Fruit fly (Drosophila melanogaster) whole organism, embryonic: ENCODE measurements around the gene CG31068.

Experiments used
- Awh ChIP-seq: fragments of 200-800 bp; sonication (Bioruptor generic); IDR thresholded peaks from 2 replicates; pipeline ENCODE4, ENCODE4 v1.3.6; 2022; ENCODE audit warnings: missing biosample characterization, missing genetic modification characterization
- CG10654 ChIP-seq: fragments of 200-800 bp; sonication (Bioruptor generic); optimal IDR thresholded peaks from 2 replicates; lab custom pipeline; 2016; ENCODE audit warnings: missing biosample characterization, missing genetic modification characterization
- CG10979 ChIP-seq: fragments of 200-800 bp; sonication (Bioruptor generic); optimal IDR thresholded peaks from 2 replicates; lab custom pipeline; 2018; ENCODE audit warnings: missing biosample characterization, mild to moderate bottlenecking, missing genetic modification characterization, moderate library complexity
- CG11085 ChIP-seq: fragments of 200-800 bp; sonication (Bioruptor generic); IDR thresholded peaks from 2 replicates; pipeline ENCODE4 v1.3.6; 2022; ENCODE audit warnings: missing biosample characterization, missing genetic modification characterization
- CG11696 ChIP-seq: fragments of 200-800 bp; sonication (Bioruptor generic); IDR thresholded peaks from 2 replicates; pipeline ENCODE4 v1.3.6; 2022; ENCODE audit warnings: missing biosample characterization, missing genetic modification characterization
- CG13123 ChIP-seq: fragments of 200-800 bp; sonication (Bioruptor generic); optimal IDR thresholded peaks from 2 replicates; lab custom pipeline; 2016; ENCODE audit warnings: missing biosample characterization, missing genetic modification characterization
- CG13287 ChIP-seq: fragments of 200-800 bp; sonication (Bioruptor generic); IDR thresholded peaks from 2 replicates; pipeline ENCODE4 v1.3.6; 2022; ENCODE audit warnings: missing biosample characterization, missing genetic modification characterization; ENCODE audit not compliant: partially characterized antibody
- CG13624 ChIP-seq: fragments of 200-800 bp; sonication (Bioruptor generic); optimal IDR thresholded peaks from 2 replicates; lab custom pipeline; 2016; ENCODE audit warnings: missing biosample characterization, missing genetic modification characterization
- CG14050 ChIP-seq: fragments of 200-800 bp; sonication (Bioruptor generic); IDR thresholded peaks from 3 replicates; pipeline ENCODE4 v1.3.6; 2022; ENCODE audit warnings: missing biosample characterization, missing genetic modification characterization
- CG14965 ChIP-seq: fragments of 200-800 bp; sonication (Bioruptor generic); optimal IDR thresholded peaks from 2 replicates; lab custom pipeline; 2016; ENCODE audit warnings: missing biosample characterization, missing genetic modification characterization, borderline replicate concordance
- CG15696 ChIP-seq: fragments of 200-800 bp; sonication (Bioruptor generic); optimal IDR thresholded peaks from 2 replicates; lab custom pipeline; 2019; ENCODE audit warnings: missing biosample characterization, mild to moderate bottlenecking, missing genetic modification characterization, moderate library complexity
- CG17612 ChIP-seq: fragments of 200-800 bp; sonication (Bioruptor generic); IDR thresholded peaks from 2 replicates; pipeline ENCODE4 v1.3.6; 2022; ENCODE audit warnings: missing biosample characterization, missing genetic modification characterization
- CG18262 ChIP-seq: fragments of 200-800 bp; optimal IDR thresholded peaks from 3 replicates; lab custom pipeline; 2019; ENCODE audit warnings: missing biosample characterization, mild to moderate bottlenecking, missing genetic modification characterization, moderate library complexity
- CG31441 ChIP-seq: fragments of 200-800 bp; sonication (Bioruptor generic); IDR thresholded peaks from 2 replicates; pipeline ENCODE4 v1.3.6; 2022; ENCODE audit warnings: missing biosample characterization, missing genetic modification characterization
- CG34224 ChIP-seq: fragments of 200-800 bp; sonication (Bioruptor generic); IDR thresholded peaks from 3 replicates; pipeline ENCODE4 v1.3.6; 2022; ENCODE audit warnings: missing biosample characterization, missing genetic modification characterization; ENCODE audit not compliant: partially characterized antibody
- CG6854 ChIP-seq: fragments of 200-800 bp; sonication (Bioruptor generic); optimal IDR thresholded peaks from 3 replicates; lab custom pipeline; 2017; ENCODE audit warnings: missing biosample characterization, mild to moderate bottlenecking, missing genetic modification characterization
- CG7357 ChIP-seq: fragments of 200-800 bp; sonication (Bioruptor generic); IDR thresholded peaks from 3 replicates; pipeline ENCODE4 v1.3.6; 2022; ENCODE audit warnings: missing biosample characterization, missing genetic modification characterization
- D ChIP-seq, 2 experiments: fragments of 200-800 bp in 1 of 2; fragments of >200 bp in 1 of 2; sonication (Bioruptor generic) in 1 of 2; optimal IDR thresholded peaks; 2 replicates in 1 of 2; 3 replicates in 1 of 2; lab custom pipeline; 2017; ENCODE audit warnings: mild to moderate bottlenecking in 1 of 2, missing biosample characterization in 1 of 2, missing genetic modification characterization in 1 of 2, missing genetic modification reagents in 1 of 2
- E2f1 ChIP-seq: fragments of 200-800 bp; sonication (Bioruptor generic); IDR thresholded peaks from 2 replicates; pipeline ENCODE4 v1.3.6; 2022; ENCODE audit warnings: missing biosample characterization, missing genetic modification characterization
- Ets97D ChIP-seq: fragments of 200-800 bp; sonication (Bioruptor generic); optimal IDR thresholded peaks from 3 replicates; lab custom pipeline; 2016; ENCODE audit warnings: missing biosample characterization, missing genetic modification characterization
- Kr ChIP-seq: fragments of 200-800 bp; sonication (Bioruptor generic); optimal IDR thresholded peaks from 2 replicates; lab custom pipeline; 2017; ENCODE audit warnings: missing biosample characterization, mild to moderate bottlenecking, missing genetic modification characterization
- Meics ChIP-seq: fragments of 200-800 bp; sonication (Bioruptor generic); optimal IDR thresholded peaks from 2 replicates; lab custom pipeline; 2017; ENCODE audit warnings: missing biosample characterization, mild to moderate bottlenecking, missing genetic modification characterization
- Mrtf ChIP-seq: fragments of 200-800 bp; sonication (Bioruptor generic); IDR thresholded peaks from 3 replicates; pipeline ENCODE4 v1.3.6; 2022; ENCODE audit warnings: missing biosample characterization, missing genetic modification characterization
- NC2α ChIP-seq: fragments of 200-800 bp; sonication (Bioruptor generic); optimal IDR thresholded peaks from 2 replicates; lab custom pipeline; 2016; ENCODE audit warnings: missing biosample characterization, missing genetic modification characterization
- Nf-YC ChIP-seq: fragments of 200-800 bp; optimal IDR thresholded peaks from 3 replicates; lab custom pipeline; 2019; ENCODE audit warnings: missing biosample characterization, mild to moderate bottlenecking, missing genetic modification characterization, moderate library complexity
- Stat92E ChIP-seq, 3 experiments: fragments of >200 bp in 2 of 3; fragments of 200-800 bp in 1 of 3; sonication (Bioruptor generic) in 1 of 3; optimal IDR thresholded peaks; 2 replicates each; lab custom pipeline; 2017 to 2019; ENCODE audit warnings: missing biosample characterization in 3 of 3, missing genetic modification characterization in 3 of 3, mild to moderate bottlenecking in 1 of 3, moderate library complexity in 1 of 3
- Tbp ChIP-seq: fragments of >200 bp; optimal IDR thresholded peaks from 2 replicates; lab custom pipeline; 2018; ENCODE audit warnings: missing biosample characterization, missing genetic modification characterization
- Xrp1 ChIP-seq: fragments of 200-800 bp; sonication (Bioruptor generic); IDR thresholded peaks from 2 replicates; pipeline ENCODE4 v1.3.6; 2022; ENCODE audit warnings: missing biosample characterization, missing genetic modification characterization
- bab2 ChIP-seq: fragments of 200-800 bp; sonication (Bioruptor generic); optimal IDR thresholded peaks from 2 replicates; lab custom pipeline; 2016; ENCODE audit warnings: missing biosample characterization, missing genetic modification characterization
- bsh ChIP-seq, 2 experiments: fragments of 200-800 bp; sonication (Bioruptor generic); optimal IDR thresholded peaks; 2 replicates each; lab custom pipeline; 2017 to 2018; ENCODE audit warnings: mild to moderate bottlenecking in 2 of 2, missing biosample characterization in 2 of 2, missing genetic modification characterization in 2 of 2, moderate library complexity in 1 of 2
- crol ChIP-seq: fragments of 200-800 bp; sonication (Bioruptor generic); IDR thresholded peaks from 2 replicates; pipeline ENCODE4 v1.3.6; 2022; ENCODE audit warnings: missing biosample characterization, missing genetic modification characterization
- dati ChIP-seq: fragments of 200-800 bp; sonication (Bioruptor generic); IDR thresholded peaks from 2 replicates; pipeline ENCODE4 v1.3.6; 2022; ENCODE audit warnings: missing biosample characterization, missing genetic modification characterization
- dmrt99B ChIP-seq: fragments of 200-800 bp; sonication (Bioruptor generic); optimal IDR thresholded peaks from 2 replicates; lab custom pipeline; 2018; ENCODE audit warnings: missing biosample characterization, mild to moderate bottlenecking, missing genetic modification characterization, moderate library complexity
- ewg ChIP-seq: fragments of 200-800 bp; sonication (Bioruptor generic); optimal IDR thresholded peaks from 3 replicates; lab custom pipeline; 2017; ENCODE audit warnings: mild to moderate bottlenecking, missing biosample characterization, missing genetic modification reagents, missing genetic modification characterization
- fd3F ChIP-seq: fragments of 200-800 bp; sonication (Bioruptor generic); optimal IDR thresholded peaks from 2 replicates; lab custom pipeline; 2018; ENCODE audit warnings: missing biosample characterization, mild to moderate bottlenecking, missing genetic modification characterization, moderate library complexity
- gcm ChIP-seq: fragments of 200-800 bp; sonication (Bioruptor generic); optimal IDR thresholded peaks from 2 replicates; lab custom pipeline; 2019; ENCODE audit warnings: missing biosample characterization, mild to moderate bottlenecking, missing genetic modification characterization, moderate library complexity
- gcm2 ChIP-seq: fragments of 200-800 bp; sonication (Bioruptor generic); optimal IDR thresholded peaks from 2 replicates; lab custom pipeline; 2016; ENCODE audit warnings: missing biosample characterization, missing genetic modification characterization
- gem ChIP-seq: fragments of 200-800 bp; sonication (Bioruptor generic); optimal IDR thresholded peaks from 2 replicates; lab custom pipeline; 2019; ENCODE audit warnings: missing biosample characterization, mild to moderate bottlenecking, missing genetic modification characterization, moderate library complexity
- kni ChIP-seq: fragments of 200-800 bp; sonication (Bioruptor generic); optimal IDR thresholded peaks from 3 replicates; lab custom pipeline; 2017; ENCODE audit warnings: mild to moderate bottlenecking, missing biosample characterization, missing genetic modification reagents, missing genetic modification characterization
- lola ChIP-seq, 3 experiments: fragments of >200 bp in 2 of 3; fragments of 200-800 bp in 1 of 3; sonication (Bioruptor generic) in 1 of 3; optimal IDR thresholded peaks; 2 replicates each; lab custom pipeline; 2017 to 2019; ENCODE audit warnings: missing biosample characterization in 3 of 3, missing genetic modification characterization in 3 of 3, mild to moderate bottlenecking in 1 of 3, moderate library complexity in 1 of 3
- oc ChIP-seq: fragments of 200-800 bp; sonication (Bioruptor generic); optimal IDR thresholded peaks from 2 replicates; lab custom pipeline; 2018; ENCODE audit warnings: missing biosample characterization, mild to moderate bottlenecking, missing genetic modification characterization, moderate library complexity
- pros ChIP-seq: fragments of 200-800 bp; sonication (Bioruptor generic); optimal IDR thresholded peaks from 3 replicates; lab custom pipeline; 2019; ENCODE audit warnings: missing biosample characterization, mild to moderate bottlenecking, missing genetic modification characterization, moderate library complexity
- seq ChIP-seq: fragments of 200-800 bp; sonication (Bioruptor generic); IDR thresholded peaks from 2 replicates; pipeline ENCODE4 v1.3.6; 2022; ENCODE audit warnings: missing biosample characterization, missing genetic modification characterization
- sisA ChIP-seq: fragments of 200-800 bp; sonication (Bioruptor generic); IDR thresholded peaks from 2 replicates; pipeline ENCODE4 v1.3.6; 2022; ENCODE audit warnings: missing biosample characterization, missing genetic modification characterization
- slp2 ChIP-seq: fragments of 200-800 bp; sonication (Bioruptor generic); optimal IDR thresholded peaks from 2 replicates; lab custom pipeline; 2016; ENCODE audit warnings: missing biosample characterization, missing genetic modification characterization
- tin ChIP-seq: fragments of 200-800 bp; sonication (Bioruptor generic); optimal IDR thresholded peaks from 3 replicates; lab custom pipeline; 2016; ENCODE audit warnings: missing biosample characterization, missing genetic modification characterization
- tll ChIP-seq, 2 experiments: fragments of 200-800 bp in 1 of 2; fragments of >200 bp in 1 of 2; sonication (Bioruptor generic) in 1 of 2; optimal IDR thresholded peaks; 2 replicates each; lab custom pipeline; 2017 to 2019; ENCODE audit warnings: missing biosample characterization in 2 of 2, missing genetic modification characterization in 2 of 2, mild to moderate bottlenecking in 1 of 2, moderate library complexity in 1 of 2
- unpg ChIP-seq: fragments of 200-800 bp; sonication (Bioruptor generic); optimal IDR thresholded peaks from 3 replicates; lab custom pipeline; 2018; ENCODE audit warnings: missing biosample characterization, mild to moderate bottlenecking, missing genetic modification characterization, moderate library complexity

The CG31068 gene

dm6 chr3R:27196866-27197265, 36.6 kb upstream of the CG31068 start:
- TF ChIP-seq kni (GFP tag; lab: Kevin White, UChicago) (peak; percentile 2), oc (tag; lab: Kevin White, UChicago) (peak; percentile 84), tll (GFP tag; optimal IDR thresholded peaks at IDR 0.05; lab: Kevin White, UChicago) (peak in 1 of 2 experiments; percentile 29), CG15696 (no peak), ewg (GFP tag; lab: Kevin White, UChicago) (peak; percentile 11), crol (GFP tag; lab: Robert Waterston, UW) (peak; percentile 63), pros (GFP tag; lab: Kevin White, UChicago) (peak; percentile 67), CG10654 (GFP tag; lab: Kevin White, UChicago) (no peak), Kr (peak; percentile 82), Awh (GFP tag; lab: Robert Waterston, UW) (peak; percentile 52; the same call in 1 of the 2 replicates), D (optimal IDR thresholded peaks at IDR 0.05; lab: Kevin White, UChicago) (no peak), D (GFP tag; optimal IDR thresholded peaks at IDR 0.05; lab: Kevin White, UChicago) (peak; percentile 14)
- TF ChIP-seq, all 482 proteins: peak for 9

dm6 chr3R:27197581-27197980, 35.9 kb upstream of the CG31068 start:
- no peak for TF ChIP-seq Meics (GFP tag; lab: Kevin White, UChicago)
- TF ChIP-seq CG11696 = no peak
- no peak for TF ChIP-seq gcm
- no peak for TF ChIP-seq tin (GFP tag; lab: Kevin White, UChicago)
- TF ChIP-seq CG7357 = no peak
- no peak for TF ChIP-seq slp2 (GFP tag; lab: Kevin White, UChicago)
- no peak for TF ChIP-seq Tbp (GFP tag; lab: Kevin White, UChicago)
- TF ChIP-seq gcm2 = no peak
- TF ChIP-seq E2f1 (GFP tag; lab: Robert Waterston, UW) = no peak
- TF ChIP-seq D (optimal IDR thresholded peaks at IDR 0.05; lab: Kevin White, UChicago) = no peak
- no peak for TF ChIP-seq D (GFP tag; optimal IDR thresholded peaks at IDR 0.05; lab: Kevin White, UChicago)
- TF ChIP-seq CG18262 = peak; percentile 12
- TF ChIP-seq dati (GFP tag; lab: Robert Waterston, UW) = no peak
- no peak for TF ChIP-seq CG13624 (GFP tag; lab: Kevin White, UChicago)
- TF ChIP-seq bsh (GFP tag; optimal IDR thresholded peaks at IDR 0.05; lab: Kevin White, UChicago) = peak in 1 of 2 experiments; percentile 22
- no peak for TF ChIP-seq Ets97D (GFP tag; lab: Kevin White, UChicago)
- no peak for TF ChIP-seq Nf-YC (tag; lab: Kevin White, UChicago)
- TF ChIP-seq unpg = peak; percentile 1
- no peak for TF ChIP-seq seq
- no peak for TF ChIP-seq bab2 (GFP tag; lab: Kevin White, UChicago)
- no peak for TF ChIP-seq CG14050
- 0 out of 2 replicates have a peak, but pooled peaks have one; percentile 10 for TF ChIP-seq CG31441 (GFP tag; lab: Robert Waterston, UW)
- no peak for TF ChIP-seq CG6854 (GFP tag; lab: Kevin White, UChicago)
- peak; percentile 23 for TF ChIP-seq CG10979 (tag; lab: Kevin White, UChicago)
- TF ChIP-seq sisA = no peak
- TF ChIP-seq Mrtf (GFP tag; lab: Robert Waterston, UW) = no peak
- no peak for TF ChIP-seq fd3F
- TF ChIP-seq dmrt99B (tag; lab: Kevin White, UChicago) = no peak
- no peak for TF ChIP-seq NC2α (GFP tag; lab: Kevin White, UChicago)
- no peak for TF ChIP-seq CG13123 (GFP tag; lab: Kevin White, UChicago)
- TF ChIP-seq CG34224 (GFP tag; lab: Robert Waterston, UW) = no peak
- TF ChIP-seq CG13287 = no peak
- peak in 1 of 3 experiments; percentile 10 for TF ChIP-seq lola (GFP tag; optimal IDR thresholded peaks at IDR 0.05; lab: Kevin White, UChicago)
- no peak for TF ChIP-seq CG14965 (GFP tag; lab: Kevin White, UChicago)
- no peak for TF ChIP-seq CG17612
- TF ChIP-seq gem (tag; lab: Kevin White, UChicago) = peak; percentile 24
- peak; percentile 31; the same call in 1 of the 2 replicates for TF ChIP-seq Xrp1 (GFP tag; lab: Robert Waterston, UW)
- no peak for TF ChIP-seq CG11085 (GFP tag; lab: Robert Waterston, UW)
- no peak for TF ChIP-seq Stat92E (GFP tag; optimal IDR thresholded peaks at IDR 0.05; lab: Kevin White, UChicago)
